Worm (Caenorhabditis elegans) whole organism, midembryonic: Measurements from ENCODE around the gene str-109.

Source experiments
- T22C8.4 ChIP-seq: fragments of 200-800 bp; sonication (Bioruptor generic); IDR thresholded peaks from 2 replicates; pipeline ENCODE4 v1.3.6; 2022; ENCODE audit warnings: missing genetic modification characterization, missing compliant biosample characterization
- flt-1 ChIP-seq: fragments of 200-800 bp; sonication (Bioruptor generic); IDR thresholded peaks from 2 replicates; pipeline ENCODE4 v1.3.6; 2022; ENCODE audit warnings: missing genetic modification characterization, missing compliant biosample characterization
- med-1 ChIP-seq: sonication (generic microtip); optimal IDR thresholded peaks from 2 replicates; lab custom pipeline; 2017; ENCODE audit warnings: missing genetic modification characterization, mild to moderate bottlenecking, missing compliant biosample characterization, antibody characterized with exemption, missing genetic modification reagents; ENCODE audit not compliant: insufficient read depth
- ref-1 ChIP-seq: fragments of 200-800 bp; sonication (Bioruptor generic); conservative IDR thresholded peaks from 2 replicates; pipeline ENCODE4 v1.3.6; 2022; ENCODE audit warnings: missing genetic modification reagents, missing genetic modification characterization, missing compliant biosample characterization
- tab-1 ChIP-seq: fragments of 200-800 bp; sonication (Bioruptor generic); IDR thresholded peaks from 2 replicates; pipeline ENCODE4 v1.3.6; 2022; ENCODE audit warnings: missing genetic modification characterization, missing compliant biosample characterization
- ztf-23 ChIP-seq: fragments of 200-800 bp; sonication (Bioruptor generic); IDR thresholded peaks from 2 replicates; pipeline ENCODE4 v1.3.6; 2022; ENCODE audit warnings: missing genetic modification reagents, missing genetic modification characterization, missing compliant biosample characterization
- ztf-29 ChIP-seq: fragments of 200-800 bp; sonication (Bioruptor generic); IDR thresholded peaks from 2 replicates; pipeline ENCODE4 v1.3.6; 2022; ENCODE audit warnings: missing genetic modification reagents, missing genetic modification characterization, missing compliant biosample characterization

DNA sequence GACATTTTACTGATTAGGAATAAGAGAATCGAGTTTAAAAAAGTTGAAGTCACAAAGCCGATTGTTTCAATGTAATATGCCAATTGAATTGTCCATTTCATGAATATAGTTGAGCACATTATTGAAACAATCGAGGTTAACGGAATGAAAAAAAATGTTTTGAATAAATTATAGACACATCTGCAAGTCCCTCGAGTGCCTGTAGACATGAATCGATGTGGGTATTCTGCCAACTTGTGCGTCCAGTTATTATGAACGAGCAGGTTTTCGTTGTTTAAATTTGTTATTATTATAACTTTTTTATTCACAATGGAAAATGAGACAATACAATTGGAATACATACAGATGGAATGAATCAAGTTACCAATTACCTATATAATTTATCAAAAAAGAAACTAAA lies 3.6 kb downstream of the str-109 start, which contains the start of gene str-99:
- TF ChIP-seq tab-1 (GFP tag; lab: Robert Waterston, UW): no peak
- TF ChIP-seq ztf-23 (GFP tag; lab: Robert Waterston, UW): no peak
- no peak for TF ChIP-seq flt-1
- no peak for TF ChIP-seq ztf-29
- TF ChIP-seq ref-1 (GFP tag; lab: Robert Waterston, UW): no peak
- no peak for TF ChIP-seq med-1
- TF ChIP-seq T22C8.4 (GFP tag; lab: Robert Waterston, UW): no peak
